Fruit fly (Drosophila melanogaster) whole organism, pupa: ENCODE results near the gene Mur29B.

Experiments
- CG10348 ChIP-seq: fragments of 200-800 bp; sonication (Bioruptor generic); IDR thresholded peaks from 2 replicates; pipeline ENCODE4 v1.3.6; 2022; ENCODE audit warnings: missing biosample characterization, missing genetic modification characterization
- CG12605 ChIP-seq: fragments of 200-800 bp; sonication (Bioruptor generic); IDR thresholded peaks from 2 replicates; pipeline ENCODE4 v1.3.6; 2022; ENCODE audit warnings: missing biosample characterization, missing genetic modification characterization
- CG13204 ChIP-seq: fragments of 200-800 bp; sonication (Bioruptor generic); optimal IDR thresholded peaks from 2 replicates; lab custom pipeline; 2018; ENCODE audit warnings: missing biosample characterization, mild to moderate bottlenecking, missing genetic modification characterization, moderate library complexity
- CG14655 ChIP-seq: fragments of 200-800 bp; sonication (Bioruptor generic); optimal IDR thresholded peaks from 3 replicates; lab custom pipeline; 2017; ENCODE audit warnings: mild to moderate bottlenecking, missing biosample characterization, missing genetic modification reagents, missing genetic modification characterization
- CG15710 ChIP-seq: fragments of 200-800 bp; sonication (Bioruptor generic); optimal IDR thresholded peaks from 2 replicates; lab custom pipeline; 2018; ENCODE audit warnings: missing biosample characterization, mild to moderate bottlenecking, missing genetic modification characterization, moderate library complexity
- CG17806 ChIP-seq: fragments of 200-800 bp; sonication (Bioruptor generic); optimal IDR thresholded peaks from 2 replicates; lab custom pipeline; 2018; ENCODE audit warnings: missing biosample characterization, mild to moderate bottlenecking, missing genetic modification characterization, moderate library complexity
- CG32121 ChIP-seq: fragments of 200-800 bp; sonication (Bioruptor generic); IDR thresholded peaks from 2 replicates; pipeline ENCODE4 v1.3.6; 2022; ENCODE audit warnings: missing biosample characterization, missing genetic modification characterization
- CG34367 ChIP-seq: fragments of 200-800 bp; sonication (Bioruptor generic); optimal IDR thresholded peaks from 2 replicates; lab custom pipeline; 2018; ENCODE audit warnings: missing biosample characterization, mild to moderate bottlenecking, missing genetic modification characterization
- CG4496 ChIP-seq: fragments of 200-800 bp; sonication (Bioruptor generic); IDR thresholded peaks from 3 replicates; pipeline ENCODE4 v1.3.6; 2022; ENCODE audit warnings: missing biosample characterization, missing genetic modification characterization
- CG8159 ChIP-seq: fragments of 200-800 bp; sonication (Bioruptor generic); optimal IDR thresholded peaks from 3 replicates; lab custom pipeline; 2018; ENCODE audit warnings: missing biosample characterization, mild to moderate bottlenecking, missing genetic modification characterization, moderate library complexity
- CG8301 ChIP-seq: fragments of 200-800 bp; sonication (Bioruptor generic); optimal IDR thresholded peaks from 2 replicates; lab custom pipeline; 2018; ENCODE audit warnings: missing biosample characterization, mild to moderate bottlenecking, missing genetic modification characterization
- CG9948 ChIP-seq: fragments of 200-800 bp; sonication (Bioruptor generic); optimal IDR thresholded peaks from 2 replicates; lab custom pipeline; 2018; ENCODE audit warnings: missing biosample characterization, mild to moderate bottlenecking, missing genetic modification characterization, moderate library complexity
- D1 ChIP-seq: fragments of 200-800 bp; sonication (Bioruptor generic); optimal IDR thresholded peaks from 2 replicates; lab custom pipeline; 2018; ENCODE audit warnings: missing biosample characterization, mild to moderate bottlenecking, missing genetic modification characterization, moderate library complexity
- EcR ChIP-seq: fragments of 200-800 bp; sonication (Bioruptor generic); optimal IDR thresholded peaks from 3 replicates; lab custom pipeline; 2019; ENCODE audit warnings: missing biosample characterization, missing genetic modification characterization, mild to moderate bottlenecking, moderate library complexity, missing genetic modification reagents
- Ets98B ChIP-seq: fragments of 200-800 bp; sonication (Bioruptor generic); IDR thresholded peaks from 2 replicates; pipeline ENCODE4 v1.3.6; 2022; ENCODE audit warnings: missing biosample characterization, missing genetic modification characterization
- Pif1A ChIP-seq: fragments of 200-800 bp; sonication (Bioruptor generic); optimal IDR thresholded peaks from 3 replicates; lab custom pipeline; 2016; ENCODE audit warnings: missing biosample characterization, missing genetic modification characterization
- Pif1B ChIP-seq: fragments of 200-800 bp; sonication (Bioruptor generic); optimal IDR thresholded peaks from 3 replicates; lab custom pipeline; 2016; ENCODE audit warnings: missing biosample characterization, missing genetic modification characterization
- Snoo ChIP-seq: fragments of 200-800 bp; sonication (Bioruptor generic); optimal IDR thresholded peaks from 3 replicates; lab custom pipeline; 2017; ENCODE audit warnings: missing biosample characterization, mild to moderate bottlenecking, missing genetic modification characterization, inconsistent platforms
- fd96Ca ChIP-seq: fragments of 200-800 bp; sonication (Bioruptor generic); IDR thresholded peaks from 3 replicates; pipeline ENCODE4 v1.3.6; 2022; ENCODE audit warnings: missing biosample characterization, missing genetic modification characterization
- gl ChIP-seq: fragments of 200-800 bp; sonication (Bioruptor generic); optimal IDR thresholded peaks from 2 replicates; lab custom pipeline; 2018; ENCODE audit warnings: missing biosample characterization, mild to moderate bottlenecking, missing genetic modification characterization
- rn ChIP-seq: fragments of 200-800 bp; sonication (Bioruptor generic); IDR thresholded peaks from 2 replicates; pipeline ENCODE4 v1.3.6; 2022; ENCODE audit warnings: missing biosample characterization, missing genetic modification characterization

Mur29B gene

DNA sequence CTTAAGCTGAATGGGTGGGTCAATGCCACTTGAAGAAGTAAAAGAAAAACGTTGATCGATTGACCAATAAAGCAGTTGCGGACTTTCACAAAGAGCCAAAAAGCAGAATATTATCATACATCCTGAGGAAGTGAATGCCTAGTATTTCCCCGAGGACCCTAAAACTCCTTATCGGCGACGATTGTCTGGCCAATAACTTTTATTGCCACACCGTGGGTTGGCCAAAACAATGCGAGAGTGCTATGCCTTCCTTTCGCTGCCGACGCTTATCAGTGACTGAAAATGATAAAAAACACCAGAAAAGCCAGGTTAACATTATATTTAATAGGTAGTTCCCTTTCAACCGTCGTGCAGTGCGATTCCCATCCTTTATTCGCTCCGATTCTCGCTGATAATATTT lies at the start of gene Mur29B:
Gene Mur29B, plus strand, starts transcription at position 324 of the 400 bp plus-strand sequence.
- TF ChIP-seq CG9948 (tag; lab: Kevin White, UChicago) = no peak
- TF ChIP-seq CG10348 = no peak
- no peak for TF ChIP-seq CG15710
- no peak for TF ChIP-seq CG8301 (tag; lab: Kevin White, UChicago)
- TF ChIP-seq, all 21 proteins: peak for 0

- TF ChIP-seq Ets98B (GFP tag; lab: Robert Waterston, UW) = no peak
- no peak for TF ChIP-seq Pif1A (GFP tag; lab: Kevin White, UChicago)
- TF ChIP-seq CG14655 (GFP tag; lab: Kevin White, UChicago) = no peak
- no peak for TF ChIP-seq CG15710
- TF ChIP-seq CG9948 (tag; lab: Kevin White, UChicago) = no peak
- no peak for TF ChIP-seq gl (tag; lab: Kevin White, UChicago)
- TF ChIP-seq EcR (GFP tag; lab: Kevin White, UChicago) = no peak
Observed at dm6 chr2L:8302766-8303479, 49.1 kb upstream of the Mur29B start, which contains the start of the genes wol and Scgalpha. Gene wol (minus strand): TSS chr2L:8302985. Gene Scgalpha (plus strand): TSS chr2L:8303429.

DNA sequence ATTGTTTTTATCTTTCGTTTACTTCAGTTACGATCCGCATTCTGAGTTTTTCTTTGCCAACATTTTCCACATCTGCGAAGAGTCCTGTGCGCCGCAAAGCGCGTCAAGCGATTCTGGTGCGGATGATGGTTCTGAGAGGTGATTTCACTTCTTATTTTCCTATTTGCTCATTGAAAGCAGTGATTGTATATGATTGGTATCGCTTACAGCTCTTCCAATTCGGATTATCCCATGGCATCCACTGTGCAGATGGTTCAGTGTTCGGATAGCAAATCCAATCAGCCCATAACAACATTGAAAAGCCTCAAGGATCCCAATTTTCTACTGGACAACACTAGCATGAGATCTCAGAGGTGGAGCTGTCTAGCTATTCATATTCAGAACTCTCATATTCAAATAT lies 47.4 kb upstream of the Mur29B start:
- TF ChIP-seq CG13204 (GFP tag; lab: Kevin White, UChicago) = no peak
- no peak for TF ChIP-seq CG8159
- TF ChIP-seq Ets98B (GFP tag; lab: Robert Waterston, UW) = no peak
- TF ChIP-seq gl (tag; lab: Kevin White, UChicago) = no peak
- no peak for TF ChIP-seq Snoo
- no peak for TF ChIP-seq CG14655 (GFP tag; lab: Kevin White, UChicago)
- no peak for TF ChIP-seq CG34367 (tag; lab: Kevin White, UChicago)
- TF ChIP-seq CG17806 = no peak
- TF ChIP-seq CG10348 = no peak
- no peak for TF ChIP-seq CG15710
- no peak for TF ChIP-seq CG32121 (GFP tag; lab: Robert Waterston, UW)
- no peak for TF ChIP-seq CG12605
- no peak for TF ChIP-seq Pif1B
- no peak for TF ChIP-seq D1 (tag; lab: Kevin White, UChicago)

dm6 chr2L:8305409-8305808 lies 46.6 kb upstream of the Mur29B start, which contains the start of gene CG7840:
Gene CG7840 (plus strand): TSS chr2L:8305586.
- TF ChIP-seq Ets98B (GFP tag; lab: Robert Waterston, UW) (no peak), D1 (tag; lab: Kevin White, UChicago) (no peak), CG15710 (no peak), CG17806 (no peak), CG9948 (tag; lab: Kevin White, UChicago) (no peak), gl (tag; lab: Kevin White, UChicago) (no peak), CG12605 (no peak), CG8159 (no peak), CG34367 (tag; lab: Kevin White, UChicago) (no peak), CG10348 (no peak), Pif1B (no peak), CG14655 (GFP tag; lab: Kevin White, UChicago) (no peak), EcR (GFP tag; lab: Kevin White, UChicago) (no peak), CG8301 (tag; lab: Kevin White, UChicago) (no peak), Pif1A (GFP tag; lab: Kevin White, UChicago) (no peak), fd96Ca (GFP tag; lab: Robert Waterston, UW) (no peak)

DNA sequence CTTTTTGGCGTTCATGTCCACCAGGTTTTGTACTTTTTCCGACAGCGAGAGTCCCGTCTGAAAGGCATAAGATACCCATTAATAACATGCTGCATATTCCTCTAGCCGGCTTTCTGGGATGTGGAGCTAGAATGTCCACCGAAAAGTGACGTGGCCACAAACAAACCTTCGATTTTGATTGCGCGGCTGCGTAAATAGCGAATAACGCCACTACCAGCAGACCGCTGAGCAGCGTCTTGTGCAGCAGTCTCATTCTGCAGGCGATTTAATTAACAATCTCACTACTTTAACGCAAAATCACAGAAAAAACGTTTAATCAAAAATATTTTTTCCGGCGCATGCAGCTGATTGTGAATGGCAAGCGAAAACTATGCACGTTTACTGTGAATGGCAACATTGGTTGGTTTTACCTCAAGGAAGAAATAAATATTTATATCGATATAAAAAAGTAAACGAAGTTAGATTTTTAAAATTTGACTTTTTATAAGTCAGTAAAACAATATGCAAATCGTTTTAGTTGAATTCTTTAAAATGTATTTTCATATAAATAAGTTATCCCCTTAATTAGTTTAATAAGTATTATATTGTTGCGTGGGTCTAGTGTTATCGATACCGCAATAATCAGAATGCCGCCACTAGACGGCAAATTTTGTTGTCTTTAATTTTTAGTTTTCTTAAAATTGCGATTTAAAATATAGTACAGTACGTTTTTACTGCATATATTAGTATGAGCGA lies 44.0 kb upstream of the Mur29B start, which contains the start of the genes Ostgamma and Mettl14:
Gene Ostgamma, minus strand, starts transcription at position 376 of the 735 bp plus-strand sequence.
Gene Mettl14, plus strand, starts transcription at position 611 of the 735 bp plus-strand sequence.
- TF ChIP-seq CG17806 = no peak
- TF ChIP-seq EcR (GFP tag; lab: Kevin White, UChicago) = no peak
- no peak for TF ChIP-seq Pif1A (GFP tag; lab: Kevin White, UChicago)
- TF ChIP-seq CG32121 (GFP tag; lab: Robert Waterston, UW) = no peak
- TF ChIP-seq Snoo = no peak
- TF ChIP-seq rn (GFP tag; lab: Robert Waterston, UW) = no peak
- no peak for TF ChIP-seq CG9948 (tag; lab: Kevin White, UChicago)
- no peak for TF ChIP-seq CG10348
- no peak for TF ChIP-seq CG15710

DNA sequence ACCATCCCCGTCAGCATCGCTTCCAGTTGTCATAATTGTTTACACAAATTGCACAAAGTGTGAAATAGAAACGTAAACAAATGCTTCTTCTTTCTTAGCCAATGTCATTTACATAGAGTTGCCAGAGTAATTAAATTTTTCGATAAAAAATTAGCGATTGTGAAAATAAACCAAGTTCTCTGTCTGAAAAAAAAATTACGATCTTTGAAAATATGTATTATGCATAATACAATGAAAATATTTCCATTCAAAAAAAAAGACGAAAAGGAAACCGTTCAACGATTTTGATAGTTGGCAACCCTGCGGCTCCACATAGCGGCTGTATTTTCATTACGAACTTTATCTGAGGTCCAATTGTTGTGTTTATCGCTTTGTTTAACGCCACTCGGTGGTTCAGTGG lies 40.9 kb upstream of the Mur29B start, which contains the start of the genes CG7810 and CG7806:
Gene CG7810, minus strand, starts transcription at position 105 of the 400 bp plus-strand sequence.
Gene CG7806, plus strand, starts transcription at position 309 of the 400 bp plus-strand sequence.
- TF ChIP-seq CG34367 (tag; lab: Kevin White, UChicago) = peak; percentile 87
- TF ChIP-seq Pif1A (GFP tag; lab: Kevin White, UChicago) = no peak
- peak; percentile 95 for TF ChIP-seq CG4496 (GFP tag; lab: Robert Waterston, UW)
- TF ChIP-seq Ets98B (GFP tag; lab: Robert Waterston, UW) = peak; percentile 92
- no peak for TF ChIP-seq CG14655 (GFP tag; lab: Kevin White, UChicago)
- TF ChIP-seq Snoo = peak; percentile 85
- peak; percentile 81 for TF ChIP-seq CG9948 (tag; lab: Kevin White, UChicago)
- TF ChIP-seq CG17806 = peak; percentile 87
- TF ChIP-seq CG10348 = peak; percentile 57
- peak; percentile 86 for TF ChIP-seq CG8159
- TF ChIP-seq gl (tag; lab: Kevin White, UChicago) = peak; percentile 69
- TF ChIP-seq D1 (tag; lab: Kevin White, UChicago) = no peak
- peak; percentile 62; the same call in 2 of the 3 replicates for TF ChIP-seq fd96Ca (GFP tag; lab: Robert Waterston, UW)
- TF ChIP-seq rn (GFP tag; lab: Robert Waterston, UW) = peak; percentile 45; the same call in 1 of the 2 replicates
- TF ChIP-seq CG13204 (GFP tag; lab: Kevin White, UChicago) = no peak
- no peak for TF ChIP-seq CG8301 (tag; lab: Kevin White, UChicago)
- peak; percentile 93 for TF ChIP-seq CG12605
- no peak for TF ChIP-seq Pif1B
- peak; percentile 86 for TF ChIP-seq CG15710
- peak; percentile 91 for TF ChIP-seq CG32121 (GFP tag; lab: Robert Waterston, UW)
- peak; percentile 30 for TF ChIP-seq EcR (GFP tag; lab: Kevin White, UChicago)
- TF ChIP-seq, all 21 proteins: peak for 15
